Worm (Caenorhabditis elegans): Measurements from ENCODE around the gene C34F6.5.

ce11 chrX:11203773-11204172 lies 4.9 kb downstream of the C34F6.5 start, which contains the start of gene C34F6.11:
- TF ChIP-seq efl-1 (GFP tag; optimal IDR thresholded peaks at IDR 0.05) (no peak), Y53G8AR.9 (GFP tag; conservative IDR thresholded peaks at IDR 0.05) (no peak), snpc-1.1 (tag; optimal IDR thresholded peaks at IDR 0.05; ENCODE audit: insufficient read depth) (no peak), snpc-4 (GFP tag; optimal IDR thresholded peaks at IDR 0.05) (no peak), snpc-4 (tag; optimal IDR thresholded peaks at IDR 0.05) (no peak), pha-4 (tag; optimal IDR thresholded peaks at IDR 0.05) (no peak), let-607 (tag; optimal IDR thresholded peaks at IDR 0.05) (no peak), F57C9.4 (tag; optimal IDR thresholded peaks at IDR 0.05) (no peak), Y95B8A.8 (GFP tag; IDR thresholded peaks at IDR 0.05) (no peak), nhr-27 (tag; optimal IDR thresholded peaks at IDR 0.05) (no peak), tbx-9 (tag; optimal IDR thresholded peaks at IDR 0.05; ENCODE audit: borderline replicate concordance) (no peak), ztf-28 (GFP tag; IDR thresholded peaks at IDR 0.05) (no peak), sea-2 (GFP tag; IDR thresholded peaks at IDR 0.05) (no peak)

Measured in whole organism, young adult.